Worm (Caenorhabditis elegans): Measurements from ENCODE around the gene dct-11.

- TF ChIP-seq pha-4 (GFP tag; IDR thresholded peaks at IDR 0.05) (no peak), pha-4 (tag; optimal IDR thresholded peaks at IDR 0.05) (no peak), lsy-2 (tag; optimal IDR thresholded peaks at IDR 0.05) (peak in 1 of 2 experiments; percentile 9), ama-1 (optimal IDR thresholded peaks at IDR 0.05) (no peak), arid-1 (GFP tag; conservative IDR thresholded peaks at IDR 0.05) (no peak), daf-16 (GFP tag; optimal IDR thresholded peaks at IDR 0.05) (no peak), daf-16 (tag; optimal IDR thresholded peaks at IDR 0.05) (no peak), egl-43 (GFP tag; IDR thresholded peaks at IDR 0.05) (no peak), dmd-6 (GFP tag; IDR thresholded peaks at IDR 0.05) (no peak), jun-1 (tag; optimal IDR thresholded peaks at IDR 0.05) (no peak), ceh-62 (tag; optimal IDR thresholded peaks at IDR 0.05) (no peak)
Observed at ce11 chrX:5799229-5799628, 40.3 kb downstream of the dct-11 start.

Measured in whole organism, L4 larva.